Fruit fly (Drosophila melanogaster): ENCODE measurements around the gene CG12576.

DNA sequence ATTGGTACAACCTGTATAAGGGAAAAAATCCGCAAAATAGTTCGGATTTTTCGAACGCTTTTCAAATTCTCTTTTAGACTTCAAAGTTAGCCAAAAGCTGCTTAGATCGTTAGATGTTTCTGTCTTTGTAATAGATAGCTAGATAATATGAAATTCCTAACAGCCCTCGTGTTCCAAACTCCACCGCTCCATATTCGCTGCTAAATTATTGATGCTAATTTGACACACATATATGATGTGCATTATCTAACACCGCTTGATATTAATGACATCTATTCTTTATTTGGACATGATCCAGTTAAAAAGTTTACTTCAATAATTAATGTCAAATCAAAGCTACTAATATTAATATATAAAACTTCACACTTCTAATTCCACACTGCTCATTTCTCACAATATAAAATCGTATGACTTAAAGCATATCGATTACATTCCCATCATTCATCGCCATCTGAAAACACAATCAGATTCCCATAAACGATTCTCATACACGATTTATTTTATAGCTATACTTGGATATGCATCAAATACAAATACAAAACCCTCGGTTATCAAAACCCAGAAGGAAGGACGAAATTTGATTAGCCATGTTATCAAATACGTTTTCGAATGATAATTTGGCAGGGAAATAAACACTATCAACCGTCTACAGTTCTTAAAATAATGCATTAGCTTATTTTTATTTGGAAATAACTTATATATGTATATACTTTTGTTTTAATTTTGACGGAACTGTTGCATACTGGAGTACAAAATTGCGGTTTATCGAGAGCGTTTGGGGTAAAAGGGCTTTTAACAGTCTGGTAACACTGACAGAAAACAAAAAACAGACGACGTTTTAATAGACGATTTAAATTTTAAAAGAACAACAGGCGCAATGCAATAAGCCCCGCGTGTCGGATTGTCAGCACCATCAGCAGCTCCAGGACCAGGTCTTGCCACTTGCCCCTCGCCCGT lies 37.9 kb downstream of the CG12576 start, which contains the start of gene CG14621:
- TF ChIP-seq psq (optimal IDR thresholded peaks at IDR 0.05): no peak
- no peak for TF ChIP-seq Myc (optimal IDR thresholded peaks at IDR 0.05)
- no peak for TF ChIP-seq insv (optimal IDR thresholded peaks at IDR 0.05)
- TF ChIP-seq h (optimal IDR thresholded peaks at IDR 0.05): no peak
